Worm (Caenorhabditis elegans) whole organism, L4 larva: ENCODE results near the gene C15C7.4.

Source experiments
- F10B5.3 ChIP-seq: sonication (generic microtip); optimal IDR thresholded peaks from 2 replicates; lab custom pipeline; 2016; ENCODE audit warnings: mild to moderate bottlenecking, missing genetic modification characterization, missing compliant biosample characterization
- F26F4.8 ChIP-seq: fragments of 200-800 bp; sonication (Bioruptor generic); conservative IDR thresholded peaks from 2 replicates; pipeline ENCODE4 v1.3.6; 2022; ENCODE audit warnings: missing genetic modification characterization, missing compliant biosample characterization
- F49E8.2 ChIP-seq: sonication (generic microtip); optimal IDR thresholded peaks from 2 replicates; lab custom pipeline; 2016; ENCODE audit warnings: missing compliant biosample characterization, mild to moderate bottlenecking, missing genetic modification characterization, borderline replicate concordance
- T20F7.1 ChIP-seq: fragments of 200-800 bp; sonication (Bioruptor generic); optimal IDR thresholded peaks from 2 replicates; lab custom pipeline; 2018; ENCODE audit warnings: mild to moderate bottlenecking, missing genetic modification characterization, missing compliant biosample characterization
- ZK337.2 ChIP-seq: fragments of 200-800 bp; sonication (Bioruptor generic); IDR thresholded peaks from 2 replicates; pipeline ENCODE4 v1.3.6; 2022; ENCODE audit warnings: missing genetic modification reagents, missing genetic modification characterization, missing compliant biosample characterization
- aha-1 ChIP-seq: fragments of 150-350 bp; peaks from one replicate; lab custom pipeline; 2014; ENCODE audit warnings: missing biosample characterization, missing genetic modification characterization
- ama-1 ChIP-seq: fragments of 150-350 bp; optimal IDR thresholded peaks from 2 replicates; lab custom pipeline; 2014; ENCODE audit warnings: inconsistent platforms, mixed read lengths
- ceh-20 ChIP-seq: fragments of 200-800 bp; sonication (Bioruptor generic); IDR thresholded peaks from 2 replicates; pipeline ENCODE4 v1.3.6; 2022; ENCODE audit warnings: missing genetic modification reagents, missing genetic modification characterization, missing compliant biosample characterization
- ceh-32 ChIP-seq: sonication (generic microtip); optimal IDR thresholded peaks from 2 replicates; lab custom pipeline; 2016; ENCODE audit warnings: mild to moderate bottlenecking, missing genetic modification characterization, missing compliant biosample characterization; ENCODE audit not compliant: poor library complexity
- ceh-44 ChIP-seq: fragments of 200-800 bp; sonication (Bioruptor generic); IDR thresholded peaks from 2 replicates; pipeline ENCODE4 v1.3.6; 2022; ENCODE audit warnings: missing genetic modification reagents, missing genetic modification characterization, missing compliant biosample characterization
- daf-16 ChIP-seq, 3 experiments: sonication (generic microtip); optimal IDR thresholded peaks; 2 replicates each; lab custom pipeline; 2016 to 2017; ENCODE audit warnings: missing genetic modification characterization in 3 of 3, missing genetic modification reagents in 3 of 3, mild to moderate bottlenecking in 2 of 3, missing compliant biosample characterization in 2 of 3, missing biosample characterization in 1 of 3, moderate library complexity in 1 of 3
- daf-19 ChIP-seq: fragments of 200-800 bp; sonication (Bioruptor generic); conservative IDR thresholded peaks from 2 replicates; pipeline ENCODE4 v1.3.6; 2022; ENCODE audit warnings: missing genetic modification characterization, missing compliant biosample characterization
- dmd-6 ChIP-seq: fragments of 200-800 bp; sonication (Bioruptor generic); IDR thresholded peaks from 2 replicates; pipeline ENCODE4 v1.3.6; 2022; ENCODE audit warnings: missing genetic modification reagents, missing genetic modification characterization, missing compliant biosample characterization
- dmd-8 ChIP-seq: fragments of 200-800 bp; sonication (Bioruptor generic); IDR thresholded peaks from 2 replicates; pipeline ENCODE4 v1.3.6; 2022; ENCODE audit warnings: missing genetic modification characterization, missing compliant biosample characterization
- egl-27 ChIP-seq: sonication (generic microtip); optimal IDR thresholded peaks from 3 replicates; lab custom pipeline; 2017; ENCODE audit warnings: missing biosample characterization, missing genetic modification reagents, missing genetic modification characterization
- egl-43 ChIP-seq: fragments of 200-800 bp; sonication (Bioruptor generic); IDR thresholded peaks from 2 replicates; pipeline ENCODE4 v1.3.6; 2022; ENCODE audit warnings: missing genetic modification reagents, missing genetic modification characterization, missing compliant biosample characterization
- fkh-10 ChIP-seq: fragments of 150-350 bp; optimal IDR thresholded peaks from 2 replicates; lab custom pipeline; 2014; ENCODE audit warnings: missing biosample characterization, missing genetic modification reagents, missing genetic modification characterization
- hlh-11 ChIP-seq: fragments of 200-800 bp; sonication (Bioruptor generic); optimal IDR thresholded peaks from 2 replicates; lab custom pipeline; 2018; ENCODE audit warnings: mild to moderate bottlenecking, missing genetic modification characterization, missing compliant biosample characterization
- lin-13 ChIP-seq: fragments of 150-350 bp; optimal IDR thresholded peaks from 2 replicates; lab custom pipeline; 2014; ENCODE audit warnings: missing biosample characterization, missing genetic modification reagents, missing genetic modification characterization
- lin-38 ChIP-seq: fragments of 200-800 bp; sonication (Bioruptor generic); IDR thresholded peaks from 2 replicates; pipeline ENCODE4 v1.3.6; 2022; ENCODE audit warnings: missing genetic modification reagents, missing genetic modification characterization, missing compliant biosample characterization
- lsy-2 ChIP-seq, 2 experiments: fragments of 150-350 bp in 1 of 2; sonication (generic microtip) in 1 of 2; optimal IDR thresholded peaks; 2 replicates each; lab custom pipeline; 2014 to 2017; ENCODE audit warnings: missing biosample characterization in 2 of 2, missing genetic modification characterization in 2 of 2
- mxl-2 ChIP-seq: fragments of 200-800 bp; sonication (Bioruptor generic); conservative IDR thresholded peaks from 2 replicates; pipeline ENCODE4 v1.3.6; 2022; ENCODE audit warnings: missing genetic modification reagents, missing genetic modification characterization, missing compliant biosample characterization
- mxl-3 ChIP-seq: fragments of 200-800 bp; sonication (Bioruptor generic); optimal IDR thresholded peaks from 2 replicates; lab custom pipeline; 2018; ENCODE audit warnings: mild to moderate bottlenecking, missing genetic modification characterization, missing compliant biosample characterization
- nhr-11 ChIP-seq: fragments of 150-350 bp; optimal IDR thresholded peaks from 2 replicates; lab custom pipeline; 2014; ENCODE audit warnings: missing biosample characterization, missing genetic modification characterization
- nhr-28 ChIP-seq: fragments of 150-350 bp; optimal IDR thresholded peaks from 2 replicates; lab custom pipeline; 2014; ENCODE audit warnings: missing biosample characterization, missing genetic modification characterization
- nhr-41 ChIP-seq: fragments of 200-800 bp; sonication (Bioruptor generic); IDR thresholded peaks from 2 replicates; pipeline ENCODE4 v1.3.6; 2022; ENCODE audit warnings: missing genetic modification reagents, missing genetic modification characterization, missing compliant biosample characterization
- nhr-48 ChIP-seq: sonication (generic microtip); optimal IDR thresholded peaks from 2 replicates; lab custom pipeline; 2016; ENCODE audit warnings: mild to moderate bottlenecking, missing genetic modification characterization, missing compliant biosample characterization
- nhr-6 ChIP-seq: fragments of 150-350 bp; optimal IDR thresholded peaks from 2 replicates; lab custom pipeline; 2014; ENCODE audit warnings: missing biosample characterization, missing genetic modification characterization
- nhr-76 ChIP-seq: fragments of 150-350 bp; optimal IDR thresholded peaks from 2 replicates; lab custom pipeline; 2014; ENCODE audit warnings: missing biosample characterization, missing genetic modification characterization
- pha-4 ChIP-seq, 2 experiments: fragments of 150-350 bp in 1 of 2; fragments of 200-800 bp in 1 of 2; sonication (Bioruptor generic) in 1 of 2; IDR thresholded peaks in 1 of 2; optimal IDR thresholded peaks in 1 of 2; 2 replicates each; pipeline versions ENCODE4 v1.3.6 to Lab custom; 2014 to 2022; ENCODE audit warnings: missing genetic modification characterization in 2 of 2, missing genetic modification reagents in 2 of 2, missing biosample characterization in 1 of 2, missing compliant biosample characterization in 1 of 2
- php-3 ChIP-seq: fragments of 200-800 bp; sonication (Bioruptor generic); IDR thresholded peaks from 2 replicates; pipeline ENCODE4 v1.3.6; 2022; ENCODE audit warnings: missing genetic modification reagents, missing genetic modification characterization, missing compliant biosample characterization
- pqm-1 ChIP-seq: sonication (generic microtip); optimal IDR thresholded peaks from 2 replicates; lab custom pipeline; 2017; ENCODE audit warnings: missing biosample characterization, missing genetic modification characterization
- spr-3 ChIP-seq: fragments of 200-800 bp; sonication (Bioruptor generic); optimal IDR thresholded peaks from 2 replicates; lab custom pipeline; 2018; ENCODE audit warnings: mild to moderate bottlenecking, missing genetic modification characterization, missing compliant biosample characterization
- tag-97 ChIP-seq: fragments of 200-800 bp; sonication (Bioruptor generic); IDR thresholded peaks from 2 replicates; pipeline ENCODE4 v1.3.6; 2022; ENCODE audit warnings: missing genetic modification characterization, missing compliant biosample characterization

Gene C15C7.4

ce11 chrX:3159542-3159941, 14.2 kb downstream of the C15C7.4 start, which contains the start of gene gcc-1 (continued):
- TF ChIP-seq daf-16 (GFP tag; optimal IDR thresholded peaks at IDR 0.05; lab: Kevin White, UChicago) (no peak), daf-16 (tag; optimal IDR thresholded peaks at IDR 0.05; lab: Kevin White, UChicago) (peak; percentile 10), mxl-3 (peak; percentile 96), ama-1 (lab: Kevin White, UChicago) (no peak), F10B5.3 (no peak), dmd-8 (GFP tag; lab: Robert Waterston, UW) (no peak), hlh-11 (peak; percentile 33), egl-27 (no peak), spr-3 (no peak), nhr-6 (no peak), ceh-32 (tag; lab: Kevin White, UChicago) (no peak), nhr-76 (tag; lab: Kevin White, UChicago) (no peak), nhr-41 (GFP tag; lab: Robert Waterston, UW) (no peak), fkh-10 (GFP tag; lab: Kevin White, UChicago) (no peak), php-3 (GFP tag; lab: Robert Waterston, UW) (no peak), dmd-6 (GFP tag; lab: Robert Waterston, UW) (peak; percentile 23; the same call in 1 of the 2 replicates)

ce11 chrX:3163972-3164575, 18.7 kb downstream of the C15C7.4 start, which contains the start of gene syx-6:
Gene syx-6 (plus strand): TSS chrX:3164525.
- TF ChIP-seq lsy-2 (tag; optimal IDR thresholded peaks at IDR 0.05; lab: Kevin White, UChicago) (no peak), aha-1 (tag; lab: Kevin White, UChicago) (peak; percentile 67)

ce11 chrX:3165569-3165968, 20.2 kb downstream of the C15C7.4 start, which contains the start of gene pfut-1:
Gene pfut-1 (plus strand): TSS chrX:3165826.
- TF ChIP-seq T20F7.1 (GFP tag; lab: Kevin White, UChicago) (peak; percentile 22), daf-19 (GFP tag; lab: Robert Waterston, UW) (no peak), egl-43 (GFP tag; lab: Robert Waterston, UW) (no peak), nhr-28 (peak; percentile 28), pqm-1 (tag; lab: Kevin White, UChicago) (peak; percentile 19), daf-16 (GFP tag; optimal IDR thresholded peaks at IDR 0.05; lab: Kevin White, UChicago) (no peak), daf-16 (tag; optimal IDR thresholded peaks at IDR 0.05; lab: Kevin White, UChicago) (peak; percentile 61)

- TF ChIP-seq F26F4.8 (GFP tag; lab: Robert Waterston, UW) (no peak), tag-97 (GFP tag; lab: Robert Waterston, UW) (no peak), pqm-1 (tag; lab: Kevin White, UChicago) (no peak), aha-1 (tag; lab: Kevin White, UChicago) (no peak), mxl-2 (GFP tag; lab: Robert Waterston, UW) (no peak), nhr-48 (tag; lab: Kevin White, UChicago) (no peak), egl-27 (no peak), ceh-20 (GFP tag; lab: Robert Waterston, UW) (no peak), lin-38 (GFP tag; lab: Robert Waterston, UW) (no peak), nhr-41 (GFP tag; lab: Robert Waterston, UW) (no peak), ceh-44 (GFP tag; lab: Robert Waterston, UW) (no peak), fkh-10 (GFP tag; lab: Kevin White, UChicago) (no peak), lin-13 (GFP tag; lab: Kevin White, UChicago) (no peak), ZK337.2 (no peak), pha-4 (GFP tag; IDR thresholded peaks at IDR 0.05; lab: Robert Waterston, UW) (no peak), pha-4 (tag; optimal IDR thresholded peaks at IDR 0.05; lab: Kevin White, UChicago) (no peak), F49E8.2 (no peak), nhr-11 (tag; lab: Kevin White, UChicago) (no peak)
Observed at ce11 chrX:3170456-3170855, 25.1 kb downstream of the C15C7.4 start, which contains the start of gene C15C7.6. Gene C15C7.6 (minus strand): TSS chrX:3170556.
